Worm (Caenorhabditis elegans): Measurements from ENCODE around the gene C25F9.5.

- TF ChIP-seq elt-3 (tag; optimal IDR thresholded peaks at IDR 0.05), result no peak
- TF ChIP-seq unc-62 (GFP tag; optimal IDR thresholded peaks at IDR 0.05), result no peak
- TF ChIP-seq ztf-4 (tag; optimal IDR thresholded peaks at IDR 0.05), result no peak
- TF ChIP-seq elt-2 (tag; optimal IDR thresholded peaks at IDR 0.05), result peak; percentile 60
- TF ChIP-seq jun-1 (tag; optimal IDR thresholded peaks at IDR 0.05), result no peak
- TF ChIP-seq R02D3.7 (tag; optimal IDR thresholded peaks at IDR 0.05), result no peak
- TF ChIP-seq lsy-12 (tag; optimal IDR thresholded peaks at IDR 0.05), result no peak
- TF ChIP-seq pqm-1 (tag; optimal IDR thresholded peaks at IDR 0.05), result peak; percentile 35
- no peak for TF ChIP-seq nfya-1 (tag; optimal IDR thresholded peaks at IDR 0.05; ENCODE audit: insufficient read depth)
- TF ChIP-seq lin-15B (tag; optimal IDR thresholded peaks at IDR 0.05), result no peak
- no peak for TF ChIP-seq ztf-11 (tag; optimal IDR thresholded peaks at IDR 0.05)
These were observed 5.3 kb downstream of the C25F9.5 start, which contains the start of the genes C25F9.6 and C25F9.10 for ce11 chrV:19405276-19405815.
